Worm (Caenorhabditis elegans): ENCODE data around the gene mlc-4.

- TF ChIP-seq lsy-2 (tag; optimal IDR thresholded peaks at IDR 0.05) (no peak), unc-62 (GFP tag; optimal IDR thresholded peaks at IDR 0.05) (no peak), fkh-8 (tag; optimal IDR thresholded peaks at IDR 0.05) (no peak), unc-86 (tag; optimal IDR thresholded peaks at IDR 0.05) (no peak), nhr-77 (tag; optimal IDR thresholded peaks at IDR 0.05) (no peak), egl-27 (tag; optimal IDR thresholded peaks at IDR 0.05) (no peak), efl-3 (GFP tag; optimal IDR thresholded peaks at IDR 0.05) (no peak), ces-1 (GFP tag; optimal IDR thresholded peaks at IDR 0.05) (no peak), snpc-4 (tag; optimal IDR thresholded peaks at IDR 0.05) (no peak)
Observed at ce11 chrIII:3435152-3435551, 41.6 kb upstream of the mlc-4 start.
